Fruit fly (Drosophila melanogaster) whole organism, prepupa: ENCODE data around the gene CG45073.
A peak's percentile ranks its signal among the peaks of the same experiment; 100 is the strongest.

Experiments
- Blimp-1 ChIP-seq: fragments of 200-800 bp; sonication (Bioruptor generic); optimal IDR thresholded peaks from 3 replicates; lab custom pipeline; 2017; ENCODE audit warnings: missing biosample characterization, missing genetic modification characterization, mild to moderate bottlenecking, moderate library complexity, missing genetic modification reagents
- CG10669 ChIP-seq: fragments of 200-800 bp; sonication (Bioruptor generic); optimal IDR thresholded peaks from 3 replicates; lab custom pipeline; 2018; ENCODE audit warnings: missing biosample characterization, mild to moderate bottlenecking, missing genetic modification characterization, moderate library complexity
- CG11294 ChIP-seq: fragments of 200-800 bp; sonication (Bioruptor generic); IDR thresholded peaks from 2 replicates; pipeline ENCODE4 v1.3.6; 2022; ENCODE audit warnings: missing biosample characterization, missing genetic modification characterization
- CG11762 ChIP-seq: fragments of 200-800 bp; sonication (Bioruptor generic); optimal IDR thresholded peaks from 3 replicates; lab custom pipeline; 2016; ENCODE audit warnings: missing biosample characterization, missing genetic modification characterization; ENCODE audit not compliant: insufficient read depth
- CG15336 ChIP-seq: fragments of 200-800 bp; sonication (Bioruptor generic); IDR thresholded peaks from 2 replicates; pipeline ENCODE4 v1.3.6; 2022; ENCODE audit warnings: missing biosample characterization, missing genetic modification characterization
- CG1621 ChIP-seq: fragments of 200-800 bp; sonication (Bioruptor generic); optimal IDR thresholded peaks from 3 replicates; lab custom pipeline; 2018; ENCODE audit warnings: missing biosample characterization, mild to moderate bottlenecking, missing genetic modification characterization
- CG16779 ChIP-seq: fragments of 200-800 bp; sonication (Bioruptor generic); optimal IDR thresholded peaks from 3 replicates; lab custom pipeline; 2017; ENCODE audit warnings: missing biosample characterization, mild to moderate bottlenecking, missing genetic modification characterization
- CG32006 ChIP-seq: fragments of 200-800 bp; sonication (Bioruptor generic); optimal IDR thresholded peaks from 3 replicates; lab custom pipeline; 2017; ENCODE audit warnings: missing biosample characterization, mild to moderate bottlenecking, missing genetic modification characterization
- CG34406 ChIP-seq: fragments of 200-800 bp; sonication (Bioruptor generic); optimal IDR thresholded peaks from 3 replicates; lab custom pipeline; 2016; ENCODE audit warnings: missing biosample characterization, missing genetic modification characterization
- CG4318 ChIP-seq: fragments of 200-800 bp; sonication (Bioruptor generic); optimal IDR thresholded peaks from 3 replicates; lab custom pipeline; 2017; ENCODE audit warnings: missing biosample characterization, mild to moderate bottlenecking, missing genetic modification characterization
- CG6163 ChIP-seq: fragments of 200-800 bp; sonication (Bioruptor generic); IDR thresholded peaks from 3 replicates; pipeline ENCODE4 v1.3.6; 2022; ENCODE audit warnings: missing biosample characterization, missing genetic modification characterization
- CG6276 ChIP-seq: fragments of 200-800 bp; sonication (Bioruptor generic); optimal IDR thresholded peaks from 2 replicates; lab custom pipeline; 2017; ENCODE audit warnings: missing biosample characterization, mild to moderate bottlenecking, missing genetic modification characterization
- CG6854 ChIP-seq: fragments of 200-800 bp; sonication (Bioruptor generic); optimal IDR thresholded peaks from 2 replicates; lab custom pipeline; 2017; ENCODE audit warnings: missing biosample characterization, mild to moderate bottlenecking, missing genetic modification characterization
- CG8119 ChIP-seq: fragments of 200-800 bp; sonication (Bioruptor generic); IDR thresholded peaks from 3 replicates; pipeline ENCODE4 v1.3.6; 2022; ENCODE audit warnings: missing biosample characterization, missing genetic modification characterization
- CG8319 ChIP-seq: fragments of 200-800 bp; sonication (Bioruptor generic); optimal IDR thresholded peaks from 3 replicates; lab custom pipeline; 2016; ENCODE audit warnings: missing biosample characterization, missing genetic modification characterization
- CG8632 ChIP-seq: fragments of 200-800 bp; sonication (Bioruptor generic); optimal IDR thresholded peaks from 3 replicates; lab custom pipeline; 2016; ENCODE audit warnings: missing biosample characterization, missing genetic modification characterization
- CG9139 ChIP-seq: fragments of 200-800 bp; sonication (Bioruptor generic); optimal IDR thresholded peaks from 3 replicates; lab custom pipeline; 2017; ENCODE audit warnings: missing biosample characterization, mild to moderate bottlenecking, missing genetic modification characterization
- Eip75B ChIP-seq: fragments of 200-800 bp; sonication (Bioruptor generic); optimal IDR thresholded peaks from 3 replicates; lab custom pipeline; 2016; ENCODE audit warnings: missing biosample characterization, missing genetic modification characterization
- Eip78C ChIP-seq: fragments of 200-800 bp; sonication (Bioruptor generic); peaks from one replicate; lab custom pipeline; 2016; ENCODE audit warnings: missing biosample characterization, missing genetic modification characterization
- Ets21C ChIP-seq: fragments of 200-800 bp; sonication (Bioruptor generic); optimal IDR thresholded peaks from 3 replicates; lab custom pipeline; 2016; ENCODE audit warnings: missing biosample characterization, missing genetic modification characterization
- Gug ChIP-seq: fragments of 200-800 bp; sonication (Bioruptor generic); IDR thresholded peaks from 2 replicates; pipeline ENCODE4 v1.3.6; 2022; ENCODE audit warnings: missing biosample characterization, missing genetic modification characterization
- Hr38 ChIP-seq: sonication (Bioruptor generic); optimal IDR thresholded peaks from 2 replicates; lab custom pipeline; 2016; ENCODE audit warnings: missing biosample characterization, missing genetic modification characterization
- Hr39 ChIP-seq: fragments of 200-800 bp; sonication (Bioruptor generic); optimal IDR thresholded peaks from 2 replicates; lab custom pipeline; 2016; ENCODE audit warnings: missing biosample characterization, missing genetic modification characterization
- Hr4 ChIP-seq: fragments of 200-800 bp; sonication (Bioruptor generic); optimal IDR thresholded peaks from 3 replicates; lab custom pipeline; 2016; ENCODE audit warnings: missing biosample characterization, missing genetic modification characterization
- Lpt ChIP-seq: fragments of 200-800 bp; sonication (Bioruptor generic); optimal IDR thresholded peaks from 3 replicates; lab custom pipeline; 2016; ENCODE audit warnings: missing biosample characterization, missing genetic modification characterization
- Met ChIP-seq: fragments of 200-800 bp; sonication (Bioruptor generic); optimal IDR thresholded peaks from 3 replicates; lab custom pipeline; 2016; ENCODE audit warnings: missing biosample characterization, missing genetic modification characterization
- OdsH ChIP-seq: fragments of 200-800 bp; sonication (Bioruptor generic); optimal IDR thresholded peaks from 3 replicates; lab custom pipeline; 2016; ENCODE audit warnings: missing biosample characterization, missing genetic modification characterization
- Smox ChIP-seq: fragments of 200-800 bp; sonication (Bioruptor generic); optimal IDR thresholded peaks from 3 replicates; lab custom pipeline; 2016; ENCODE audit warnings: missing biosample characterization, missing genetic modification characterization
- Sox14 ChIP-seq: fragments of 200-800 bp; sonication (Bioruptor generic); optimal IDR thresholded peaks from 3 replicates; lab custom pipeline; 2016; ENCODE audit warnings: missing biosample characterization, missing genetic modification characterization
- achi ChIP-seq: fragments of 200-800 bp; sonication (Bioruptor generic); optimal IDR thresholded peaks from 3 replicates; lab custom pipeline; 2016; ENCODE audit warnings: missing biosample characterization, missing genetic modification characterization
- acj6 ChIP-seq: fragments of 200-800 bp; sonication (Bioruptor generic); optimal IDR thresholded peaks from 3 replicates; lab custom pipeline; 2016; ENCODE audit warnings: missing biosample characterization, missing genetic modification characterization
- cyc ChIP-seq: fragments of 200-800 bp; sonication (Bioruptor generic); optimal IDR thresholded peaks from 3 replicates; lab custom pipeline; 2016; ENCODE audit warnings: missing biosample characterization, missing genetic modification characterization
- dsx ChIP-seq: fragments of 200-800 bp; optimal IDR thresholded peaks from 3 replicates; lab custom pipeline; 2019; ENCODE audit warnings: missing biosample characterization, mild to moderate bottlenecking, missing genetic modification characterization, moderate library complexity; ENCODE audit not compliant: poor library complexity, severe bottlenecking
- eg ChIP-seq: fragments of 200-800 bp; sonication (Bioruptor generic); IDR thresholded peaks from 3 replicates; pipeline ENCODE4 v1.3.6; 2022; ENCODE audit warnings: missing biosample characterization, missing genetic modification characterization
- fd59A ChIP-seq: fragments of 200-800 bp; sonication (Bioruptor generic); optimal IDR thresholded peaks from 2 replicates; lab custom pipeline; 2017; ENCODE audit warnings: missing biosample characterization, mild to moderate bottlenecking, missing genetic modification characterization, missing genetic modification reagents
- fkh ChIP-seq: fragments of 200-800 bp; sonication (Bioruptor generic); optimal IDR thresholded peaks from 3 replicates; lab custom pipeline; 2017; ENCODE audit warnings: missing biosample characterization, mild to moderate bottlenecking, missing genetic modification characterization, moderate library complexity
- lz ChIP-seq: fragments of 200-800 bp; sonication (Bioruptor generic); optimal IDR thresholded peaks from 3 replicates; lab custom pipeline; 2016; ENCODE audit warnings: missing biosample characterization, missing genetic modification characterization
- net ChIP-seq: fragments of 200-800 bp; sonication (Bioruptor generic); optimal IDR thresholded peaks from 3 replicates; lab custom pipeline; 2016; ENCODE audit warnings: missing biosample characterization, missing genetic modification characterization
- pdm3 ChIP-seq: fragments of 200-800 bp; sonication (Bioruptor generic); optimal IDR thresholded peaks from 3 replicates; lab custom pipeline; 2016; ENCODE audit warnings: missing biosample characterization, missing genetic modification characterization
- ss ChIP-seq, 2 experiments: fragments of 200-800 bp; sonication (Bioruptor generic); optimal IDR thresholded peaks; 2 replicates in 1 of 2; 3 replicates in 1 of 2; lab custom pipeline; 2017 to 2018; ENCODE audit warnings: mild to moderate bottlenecking in 2 of 2, missing biosample characterization in 2 of 2, missing genetic modification characterization in 2 of 2, moderate library complexity in 1 of 2
- svp ChIP-seq: fragments of 200-800 bp; sonication (Bioruptor generic); peaks from one replicate; lab custom pipeline; 2016; ENCODE audit warnings: missing biosample characterization, missing genetic modification characterization
- topi ChIP-seq: fragments of 200-800 bp; sonication (Bioruptor generic); optimal IDR thresholded peaks from 3 replicates; lab custom pipeline; 2016; ENCODE audit warnings: missing biosample characterization, missing genetic modification characterization
- vri ChIP-seq: fragments of 200-800 bp; sonication (Bioruptor generic); optimal IDR thresholded peaks from 3 replicates; lab custom pipeline; 2016; ENCODE audit warnings: missing biosample characterization, mild to moderate bottlenecking, missing genetic modification characterization

Gene CG45073

dm6 chr3R:30100976-30101332 lies 23.6 kb downstream of the CG45073 start (continued):
- TF ChIP-seq dsx (GFP tag; lab: Kevin White, UChicago) (peak; percentile 32), CG11762 (GFP tag; lab: Kevin White, UChicago) (no peak), cyc (GFP tag; lab: Kevin White, UChicago) (no peak), Lpt (no peak), CG16779 (tag; lab: Kevin White, UChicago) (no peak), CG9139 (GFP tag; lab: Kevin White, UChicago) (no peak), Smox (peak; percentile 44), CG8319 (GFP tag; lab: Kevin White, UChicago) (no peak), vri (no peak), CG32006 (GFP tag; lab: Kevin White, UChicago) (peak; percentile 13), Hr4 (GFP tag; lab: Kevin White, UChicago) (no peak), CG10669 (GFP tag; lab: Kevin White, UChicago) (peak; percentile 50), CG6163 (GFP tag; lab: Robert Waterston, UW) (no peak; the same call in 2 of the 3 replicates), Hr39 (peak; percentile 44), CG6854 (GFP tag; lab: Kevin White, UChicago) (no peak), topi (GFP tag; lab: Kevin White, UChicago) (peak; percentile 41), fkh (GFP tag; lab: Kevin White, UChicago) (no peak), net (peak; percentile 9), ss (GFP tag; optimal IDR thresholded peaks at IDR 0.05; lab: Kevin White, UChicago) (peak in 1 of 2 experiments; percentile 19), Sox14 (GFP tag; lab: Kevin White, UChicago) (peak; percentile 38), CG15336 (GFP tag; lab: Robert Waterston, UW) (no peak), lz (GFP tag; lab: Kevin White, UChicago) (peak; percentile 40), fd59A (GFP tag; lab: Kevin White, UChicago) (peak; percentile 50), Blimp-1 (GFP tag; lab: Kevin White, UChicago) (no peak), pdm3 (GFP tag; lab: Kevin White, UChicago) (peak; percentile 27), CG1621 (tag; lab: Kevin White, UChicago) (no peak), Ets21C (no peak), acj6 (peak; percentile 37), CG11294 (GFP tag; lab: Robert Waterston, UW) (0 out of 2 replicates have a peak, but pooled peaks have one; percentile 6), Gug (GFP tag; lab: Robert Waterston, UW) (no peak), eg (GFP tag; lab: Robert Waterston, UW) (0 out of 3 replicates have a peak, but pooled peaks have one; percentile 52), Eip75B (peak; percentile 31), CG34406 (GFP tag; lab: Kevin White, UChicago) (peak; percentile 4), Hr38 (no peak), CG8632 (GFP tag; lab: Kevin White, UChicago) (peak; percentile 46), achi (GFP tag; lab: Kevin White, UChicago) (peak; percentile 48), Met (peak; percentile 52), CG4318 (GFP tag; lab: Kevin White, UChicago) (no peak)

- no peak for TF ChIP-seq Eip75B
- peak; percentile 38; the same call in 1 of the 3 replicates for TF ChIP-seq CG8119 (GFP tag; lab: Robert Waterston, UW)
- TF ChIP-seq CG11294 (GFP tag; lab: Robert Waterston, UW), result no peak
- peak; percentile 89 for TF ChIP-seq vri
- peak; percentile 58 for TF ChIP-seq Eip78C (GFP tag; lab: Kevin White, UChicago)
- peak; percentile 58 for TF ChIP-seq CG6854 (GFP tag; lab: Kevin White, UChicago)
- TF ChIP-seq OdsH, result no peak
- TF ChIP-seq topi (GFP tag; lab: Kevin White, UChicago), result no peak
- TF ChIP-seq acj6, result no peak
- peak; percentile 86 for TF ChIP-seq CG6163 (GFP tag; lab: Robert Waterston, UW)
- peak; percentile 3 for TF ChIP-seq CG6276
- TF ChIP-seq Blimp-1 (GFP tag; lab: Kevin White, UChicago), result peak; percentile 54
- no peak for TF ChIP-seq Hr4 (GFP tag; lab: Kevin White, UChicago)
- peak; percentile 39 for TF ChIP-seq svp (GFP tag; lab: Kevin White, UChicago)
- TF ChIP-seq Sox14 (GFP tag; lab: Kevin White, UChicago), result no peak
- TF ChIP-seq Lpt, result peak; percentile 62
Measured at dm6 chr3R:30100325-30100975, 24.1 kb downstream of the CG45073 start.
